Worm (Caenorhabditis elegans) whole organism, mixed stage, embryonic: ENCODE data around the gene T21E8.5.

Experiments used
- M03D4.4 ChIP-seq: sonication (generic microtip); optimal IDR thresholded peaks from 2 replicates; lab custom pipeline; 2017; ENCODE audit warnings: mild to moderate bottlenecking, missing genetic modification characterization, missing compliant biosample characterization
- bed-3 ChIP-seq: fragments of 200-800 bp; sonication (Bioruptor generic); optimal IDR thresholded peaks from 3 replicates; lab custom pipeline; 2018; ENCODE audit warnings: mild to moderate bottlenecking, missing genetic modification characterization, moderate library complexity, missing compliant biosample characterization
- blmp-1 ChIP-seq: fragments of 150-350 bp; optimal IDR thresholded peaks from 2 replicates; lab custom pipeline; 2014; ENCODE audit warnings: missing biosample characterization, missing genetic modification characterization
- ceh-39 ChIP-seq: fragments of 150-350 bp; optimal IDR thresholded peaks from 2 replicates; lab custom pipeline; 2014; ENCODE audit warnings: missing biosample characterization, missing genetic modification characterization
- ceh-43 ChIP-seq: fragments of 200-800 bp; sonication (Bioruptor generic); optimal IDR thresholded peaks from 2 replicates; lab custom pipeline; 2018; ENCODE audit warnings: mild to moderate bottlenecking, missing genetic modification characterization, moderate library complexity, missing compliant biosample characterization
- ces-1 ChIP-seq: fragments of 150-350 bp; optimal IDR thresholded peaks from 2 replicates; lab custom pipeline; 2014; ENCODE audit warnings: missing biosample characterization, missing genetic modification reagents, missing genetic modification characterization
- cnd-1 ChIP-seq: fragments of 200-800 bp; sonication (Bioruptor generic); optimal IDR thresholded peaks from 2 replicates; lab custom pipeline; 2018; ENCODE audit warnings: mild to moderate bottlenecking, missing genetic modification characterization, missing compliant biosample characterization
- drap-1 ChIP-seq: fragments of 200-800 bp; sonication (Bioruptor generic); optimal IDR thresholded peaks from 3 replicates; lab custom pipeline; 2018; ENCODE audit warnings: mild to moderate bottlenecking, missing genetic modification characterization, missing compliant biosample characterization
- elt-1 ChIP-seq: sonication (generic microtip); optimal IDR thresholded peaks from 2 replicates; lab custom pipeline; 2017; ENCODE audit warnings: missing genetic modification characterization, mild to moderate bottlenecking, missing compliant biosample characterization, antibody characterized with exemption, moderate library complexity, borderline replicate concordance; ENCODE audit not compliant: insufficient read depth
- elt-3 ChIP-seq: fragments of 150-350 bp; optimal IDR thresholded peaks from 2 replicates; lab custom pipeline; 2014; ENCODE audit warnings: missing biosample characterization, missing genetic modification characterization
- flh-1 ChIP-seq: fragments of 200-800 bp; sonication (Bioruptor generic); optimal IDR thresholded peaks from 2 replicates; lab custom pipeline; 2018; ENCODE audit warnings: mild to moderate bottlenecking, missing genetic modification characterization, moderate library complexity, missing compliant biosample characterization
- ham-2 ChIP-seq: fragments of 200-800 bp; sonication (Bioruptor generic); optimal IDR thresholded peaks from 2 replicates; lab custom pipeline; 2018; ENCODE audit warnings: mild to moderate bottlenecking, missing genetic modification characterization, missing compliant biosample characterization
- hlh-1 ChIP-seq: fragments of 150-350 bp; optimal IDR thresholded peaks from 2 replicates; lab custom pipeline; 2014; ENCODE audit warnings: missing biosample characterization, missing genetic modification reagents, missing genetic modification characterization
- lin-13 ChIP-seq: fragments of 150-350 bp; optimal IDR thresholded peaks from 2 replicates; lab custom pipeline; 2014; ENCODE audit warnings: missing biosample characterization, missing genetic modification characterization
- lin-32 ChIP-seq: fragments of 200-800 bp; sonication (Bioruptor generic); optimal IDR thresholded peaks from 2 replicates; lab custom pipeline; 2018; ENCODE audit warnings: mild to moderate bottlenecking, missing genetic modification characterization, missing compliant biosample characterization
- lsy-2 ChIP-seq: fragments of 150-350 bp; optimal IDR thresholded peaks from 2 replicates; lab custom pipeline; 2014; ENCODE audit warnings: missing biosample characterization, missing genetic modification characterization
- mab-5 ChIP-seq: fragments of 150-350 bp; optimal IDR thresholded peaks from 2 replicates; lab custom pipeline; 2014; ENCODE audit warnings: missing biosample characterization, missing genetic modification characterization
- mep-1 ChIP-seq: fragments of 150-350 bp; optimal IDR thresholded peaks from 2 replicates; lab custom pipeline; 2017; ENCODE audit warnings: missing biosample characterization, missing genetic modification reagents, missing genetic modification characterization, inconsistent platforms
- nhr-237 ChIP-seq: fragments of 150-350 bp; optimal IDR thresholded peaks from 2 replicates; lab custom pipeline; 2014; ENCODE audit warnings: missing biosample characterization, missing genetic modification characterization
- nhr-28 ChIP-seq: fragments of 150-350 bp; optimal IDR thresholded peaks from 2 replicates; lab custom pipeline; 2014; ENCODE audit warnings: missing biosample characterization, missing genetic modification characterization
- pha-4 ChIP-seq: fragments of 150-350 bp; optimal IDR thresholded peaks from 2 replicates; lab custom pipeline; 2018; ENCODE audit warnings: missing biosample characterization, missing genetic modification reagents, missing genetic modification characterization
- snpc-4 ChIP-seq: fragments of 150-350 bp; optimal IDR thresholded peaks from 2 replicates; lab custom pipeline; 2014; ENCODE audit warnings: missing biosample characterization, missing genetic modification characterization
- sptf-1 ChIP-seq: sonication (generic microtip); optimal IDR thresholded peaks from 2 replicates; lab custom pipeline; 2017; ENCODE audit warnings: mild to moderate bottlenecking, missing genetic modification characterization, moderate library complexity, missing compliant biosample characterization
- tbx-8 ChIP-seq: fragments of 200-800 bp; sonication (Bioruptor generic); optimal IDR thresholded peaks from 2 replicates; lab custom pipeline; 2018; ENCODE audit warnings: mild to moderate bottlenecking, missing genetic modification characterization, moderate library complexity, missing compliant biosample characterization
- unc-120 ChIP-seq: sonication (generic microtip); optimal IDR thresholded peaks from 2 replicates; lab custom pipeline; 2017; ENCODE audit warnings: missing genetic modification characterization, missing compliant biosample characterization; ENCODE audit not compliant: poor library complexity, severe bottlenecking
- unc-39 ChIP-seq: fragments of 150-350 bp; optimal IDR thresholded peaks from 2 replicates; lab custom pipeline; 2014; ENCODE audit warnings: missing biosample characterization, missing genetic modification characterization
- unc-62 ChIP-seq: fragments of 150-350 bp; optimal IDR thresholded peaks from 2 replicates; lab custom pipeline; 2014; ENCODE audit warnings: missing biosample characterization, missing genetic modification reagents, missing genetic modification characterization
- zip-8 ChIP-seq: fragments of 150-350 bp; optimal IDR thresholded peaks from 2 replicates; lab custom pipeline; 2014; ENCODE audit warnings: missing biosample characterization, missing genetic modification characterization
- ztf-11 ChIP-seq: fragments of 150-350 bp; optimal IDR thresholded peaks from 2 replicates; lab custom pipeline; 2014; ENCODE audit warnings: missing biosample characterization, missing genetic modification characterization

T21E8.5 gene

ce11 chrX:10851202-10851601 lies 34.8 kb upstream of the T21E8.5 start:
- peak; percentile 13 for TF ChIP-seq zip-8 (tag; lab: Kevin White, UChicago)
- TF ChIP-seq lsy-2 (tag; lab: Kevin White, UChicago), result no peak
- peak; percentile 17 for TF ChIP-seq unc-62
- no peak for TF ChIP-seq ztf-11 (tag; lab: Kevin White, UChicago)

ce11 chrX:10851735-10852134 lies 34.2 kb upstream of the T21E8.5 start:
- no peak for TF ChIP-seq elt-1 (tag; lab: Kevin White, UChicago)
- TF ChIP-seq ceh-39, result no peak
- no peak for TF ChIP-seq snpc-4 (tag; lab: Kevin White, UChicago)
- TF ChIP-seq blmp-1, result no peak
- peak; percentile 91 for TF ChIP-seq ces-1
- no peak for TF ChIP-seq sptf-1 (tag; lab: Kevin White, UChicago)
- no peak for TF ChIP-seq zip-8 (tag; lab: Kevin White, UChicago)
- TF ChIP-seq cnd-1 (tag; lab: Kevin White, UChicago), result peak; percentile 46
- no peak for TF ChIP-seq tbx-8
- TF ChIP-seq hlh-1 (tag; lab: Kevin White, UChicago), result no peak
- TF ChIP-seq unc-120 (tag; lab: Kevin White, UChicago), result no peak

DNA sequence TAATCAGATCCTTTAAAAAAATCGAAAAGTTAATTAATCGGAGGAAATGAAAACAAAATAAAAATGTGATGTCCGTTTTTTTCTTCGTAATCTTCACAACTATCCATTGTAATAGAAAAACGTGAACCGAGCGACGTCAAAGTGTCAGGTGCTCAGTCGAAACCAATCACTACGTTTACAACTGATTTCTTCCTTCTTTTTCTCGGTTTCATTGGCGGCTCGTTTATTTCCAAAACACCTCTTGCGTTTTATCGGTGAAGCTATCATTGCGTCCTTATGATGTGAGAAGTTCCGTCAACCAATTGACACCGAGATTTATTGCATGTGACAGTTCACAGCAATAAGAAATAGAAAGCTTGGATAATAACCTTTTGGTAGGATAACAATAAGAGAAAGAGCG lies 32.7 kb upstream of the T21E8.5 start:
- peak; percentile 29 for TF ChIP-seq unc-62
- peak; percentile 91 for TF ChIP-seq hlh-1 (tag; lab: Kevin White, UChicago)
- TF ChIP-seq ceh-43 (GFP tag; lab: Kevin White, UChicago), result no peak

- TF ChIP-seq tbx-8 (no peak), zip-8 (tag; lab: Kevin White, UChicago) (no peak), flh-1 (GFP tag; lab: Kevin White, UChicago) (no peak), drap-1 (GFP tag; lab: Kevin White, UChicago) (no peak), lin-13 (tag; lab: Kevin White, UChicago) (no peak), ceh-43 (GFP tag; lab: Kevin White, UChicago) (no peak), ces-1 (no peak), elt-3 (no peak), mab-5 (tag; lab: Kevin White, UChicago) (no peak), lin-32 (GFP tag; lab: Kevin White, UChicago) (no peak), ceh-39 (no peak)
- TF ChIP-seq, all 35 proteins: peak for 0
Measured at ce11 chrX:10859211-10859610, 26.8 kb upstream of the T21E8.5 start, which contains the start of gene pgp-5. pgp-5 (minus strand) TSS chrX:10859297.

DNA sequence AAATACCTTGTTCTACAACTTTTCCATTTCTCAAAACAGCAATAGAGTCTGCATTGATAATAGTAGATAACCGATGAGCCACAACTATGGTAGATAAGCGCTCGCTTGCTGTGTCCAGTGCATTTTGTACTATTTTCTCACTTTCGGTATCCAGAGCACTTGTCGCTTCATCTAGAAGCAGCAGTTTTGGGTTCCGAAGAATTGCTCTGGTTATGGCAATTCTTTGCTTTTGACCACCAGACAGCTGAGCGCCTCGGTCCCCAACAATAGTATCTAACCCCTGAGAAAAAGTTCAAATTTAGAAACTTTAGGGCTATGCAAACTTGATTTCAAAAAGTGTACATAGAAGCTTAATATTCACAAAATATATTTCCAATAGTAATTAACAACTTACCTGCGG lies 26.4 kb upstream of the T21E8.5 start:
- no peak for TF ChIP-seq ces-1
- TF ChIP-seq ceh-39, result no peak
- TF ChIP-seq M03D4.4 (tag; lab: Kevin White, UChicago), result no peak
- TF ChIP-seq elt-3, result no peak
- no peak for TF ChIP-seq zip-8 (tag; lab: Kevin White, UChicago)
- TF ChIP-seq cnd-1 (tag; lab: Kevin White, UChicago), result no peak
- no peak for TF ChIP-seq tbx-8
- TF ChIP-seq bed-3 (GFP tag; lab: Kevin White, UChicago), result no peak
- no peak for TF ChIP-seq blmp-1
- no peak for TF ChIP-seq elt-1 (tag; lab: Kevin White, UChicago)
- TF ChIP-seq nhr-28, result no peak
- TF ChIP-seq drap-1 (GFP tag; lab: Kevin White, UChicago), result no peak
- TF ChIP-seq ham-2 (GFP tag; lab: Kevin White, UChicago), result no peak
- no peak for TF ChIP-seq mep-1 (tag; lab: Kevin White, UChicago)
- TF ChIP-seq pha-4 (tag; lab: Kevin White, UChicago), result no peak
- no peak for TF ChIP-seq flh-1 (GFP tag; lab: Kevin White, UChicago)
- TF ChIP-seq hlh-1 (tag; lab: Kevin White, UChicago), result no peak
- no peak for TF ChIP-seq unc-120 (tag; lab: Kevin White, UChicago)

- TF ChIP-seq sptf-1 (tag; lab: Kevin White, UChicago) (no peak), ham-2 (GFP tag; lab: Kevin White, UChicago) (no peak), lin-32 (GFP tag; lab: Kevin White, UChicago) (no peak), mab-5 (tag; lab: Kevin White, UChicago) (no peak), tbx-8 (no peak), unc-39 (tag; lab: Kevin White, UChicago) (no peak), nhr-237 (tag; lab: Kevin White, UChicago) (no peak), M03D4.4 (tag; lab: Kevin White, UChicago) (no peak)
Measured at ce11 chrX:10861673-10862072, 24.3 kb upstream of the T21E8.5 start.
